Fruit fly (Drosophila melanogaster) whole organism, prepupa: ENCODE results near the gene Ahcy.

Source experiments
- Blimp-1 ChIP-seq: fragments of 200-800 bp; sonication (Bioruptor generic); optimal IDR thresholded peaks from 3 replicates; lab custom pipeline; 2017; ENCODE audit warnings: missing biosample characterization, missing genetic modification characterization, mild to moderate bottlenecking, moderate library complexity, missing genetic modification reagents
- CG11294 ChIP-seq: fragments of 200-800 bp; sonication (Bioruptor generic); IDR thresholded peaks from 2 replicates; pipeline ENCODE4 v1.3.6; 2022; ENCODE audit warnings: missing biosample characterization, missing genetic modification characterization
- CG11762 ChIP-seq: fragments of 200-800 bp; sonication (Bioruptor generic); optimal IDR thresholded peaks from 3 replicates; lab custom pipeline; 2016; ENCODE audit warnings: missing biosample characterization, missing genetic modification characterization; ENCODE audit not compliant: insufficient read depth
- CG11902 ChIP-seq: fragments of 200-800 bp; sonication (Bioruptor generic); optimal IDR thresholded peaks from 3 replicates; lab custom pipeline; 2016; ENCODE audit warnings: missing biosample characterization, missing genetic modification characterization
- CG15336 ChIP-seq: fragments of 200-800 bp; sonication (Bioruptor generic); IDR thresholded peaks from 2 replicates; pipeline ENCODE4 v1.3.6; 2022; ENCODE audit warnings: missing biosample characterization, missing genetic modification characterization
- CG16779 ChIP-seq: fragments of 200-800 bp; sonication (Bioruptor generic); optimal IDR thresholded peaks from 3 replicates; lab custom pipeline; 2017; ENCODE audit warnings: missing biosample characterization, mild to moderate bottlenecking, missing genetic modification characterization
- CG31627 ChIP-seq: fragments of 200-800 bp; sonication (Bioruptor generic); optimal IDR thresholded peaks from 3 replicates; lab custom pipeline; 2016; ENCODE audit warnings: missing biosample characterization, missing genetic modification characterization
- CG34406 ChIP-seq: fragments of 200-800 bp; sonication (Bioruptor generic); optimal IDR thresholded peaks from 3 replicates; lab custom pipeline; 2016; ENCODE audit warnings: missing biosample characterization, missing genetic modification characterization
- CG6163 ChIP-seq: fragments of 200-800 bp; sonication (Bioruptor generic); IDR thresholded peaks from 3 replicates; pipeline ENCODE4 v1.3.6; 2022; ENCODE audit warnings: missing biosample characterization, missing genetic modification characterization
- CG6792 ChIP-seq: fragments of 200-800 bp; sonication (Bioruptor generic); optimal IDR thresholded peaks from 3 replicates; lab custom pipeline; 2016; ENCODE audit warnings: missing biosample characterization, missing genetic modification characterization
- CG6808 ChIP-seq: fragments of 200-800 bp; sonication (Bioruptor generic); optimal IDR thresholded peaks from 3 replicates; lab custom pipeline; 2017; ENCODE audit warnings: missing biosample characterization, missing genetic modification characterization, mild to moderate bottlenecking, moderate library complexity, missing genetic modification reagents
- CG6854 ChIP-seq: fragments of 200-800 bp; sonication (Bioruptor generic); optimal IDR thresholded peaks from 2 replicates; lab custom pipeline; 2017; ENCODE audit warnings: missing biosample characterization, mild to moderate bottlenecking, missing genetic modification characterization
- CG7368 ChIP-seq: fragments of 200-800 bp; sonication (Bioruptor generic); optimal IDR thresholded peaks from 3 replicates; lab custom pipeline; 2016; ENCODE audit warnings: missing biosample characterization, missing genetic modification characterization
- CG9139 ChIP-seq: fragments of 200-800 bp; sonication (Bioruptor generic); optimal IDR thresholded peaks from 3 replicates; lab custom pipeline; 2017; ENCODE audit warnings: missing biosample characterization, mild to moderate bottlenecking, missing genetic modification characterization
- Eip75B ChIP-seq: fragments of 200-800 bp; sonication (Bioruptor generic); optimal IDR thresholded peaks from 3 replicates; lab custom pipeline; 2016; ENCODE audit warnings: missing biosample characterization, missing genetic modification characterization
- Eip78C ChIP-seq: fragments of 200-800 bp; sonication (Bioruptor generic); peaks from one replicate; lab custom pipeline; 2016; ENCODE audit warnings: missing biosample characterization, missing genetic modification characterization
- Ets96B ChIP-seq: fragments of 200-800 bp; optimal IDR thresholded peaks from 2 replicates; lab custom pipeline; 2019; ENCODE audit warnings: missing biosample characterization, mild to moderate bottlenecking, missing genetic modification characterization, moderate library complexity
- Gug ChIP-seq: fragments of 200-800 bp; sonication (Bioruptor generic); IDR thresholded peaks from 2 replicates; pipeline ENCODE4 v1.3.6; 2022; ENCODE audit warnings: missing biosample characterization, missing genetic modification characterization
- Hr39 ChIP-seq: fragments of 200-800 bp; sonication (Bioruptor generic); optimal IDR thresholded peaks from 2 replicates; lab custom pipeline; 2016; ENCODE audit warnings: missing biosample characterization, missing genetic modification characterization
- Hr4 ChIP-seq: fragments of 200-800 bp; sonication (Bioruptor generic); optimal IDR thresholded peaks from 3 replicates; lab custom pipeline; 2016; ENCODE audit warnings: missing biosample characterization, missing genetic modification characterization
- Lpt ChIP-seq: fragments of 200-800 bp; sonication (Bioruptor generic); optimal IDR thresholded peaks from 3 replicates; lab custom pipeline; 2016; ENCODE audit warnings: missing biosample characterization, missing genetic modification characterization
- OdsH ChIP-seq: fragments of 200-800 bp; sonication (Bioruptor generic); optimal IDR thresholded peaks from 3 replicates; lab custom pipeline; 2016; ENCODE audit warnings: missing biosample characterization, missing genetic modification characterization
- Smox ChIP-seq: fragments of 200-800 bp; sonication (Bioruptor generic); optimal IDR thresholded peaks from 3 replicates; lab custom pipeline; 2016; ENCODE audit warnings: missing biosample characterization, missing genetic modification characterization
- Sox102F ChIP-seq: fragments of 200-800 bp; sonication (Bioruptor generic); optimal IDR thresholded peaks from 2 replicates; lab custom pipeline; 2016; ENCODE audit warnings: missing biosample characterization, mild to moderate bottlenecking, missing genetic modification characterization
- Sox14 ChIP-seq: fragments of 200-800 bp; sonication (Bioruptor generic); optimal IDR thresholded peaks from 3 replicates; lab custom pipeline; 2016; ENCODE audit warnings: missing biosample characterization, missing genetic modification characterization
- Sox15 ChIP-seq: fragments of 200-800 bp; sonication (Bioruptor generic); optimal IDR thresholded peaks from 3 replicates; lab custom pipeline; 2016; ENCODE audit warnings: missing biosample characterization, missing genetic modification characterization
- achi ChIP-seq: fragments of 200-800 bp; sonication (Bioruptor generic); optimal IDR thresholded peaks from 3 replicates; lab custom pipeline; 2016; ENCODE audit warnings: missing biosample characterization, missing genetic modification characterization
- acj6 ChIP-seq: fragments of 200-800 bp; sonication (Bioruptor generic); optimal IDR thresholded peaks from 3 replicates; lab custom pipeline; 2016; ENCODE audit warnings: missing biosample characterization, missing genetic modification characterization
- cyc ChIP-seq: fragments of 200-800 bp; sonication (Bioruptor generic); optimal IDR thresholded peaks from 3 replicates; lab custom pipeline; 2016; ENCODE audit warnings: missing biosample characterization, missing genetic modification characterization
- dac ChIP-seq: fragments of 200-800 bp; sonication (Bioruptor generic); optimal IDR thresholded peaks from 2 replicates; lab custom pipeline; 2017; ENCODE audit warnings: missing biosample characterization, mild to moderate bottlenecking, missing genetic modification characterization
- eg ChIP-seq: fragments of 200-800 bp; sonication (Bioruptor generic); IDR thresholded peaks from 3 replicates; pipeline ENCODE4 v1.3.6; 2022; ENCODE audit warnings: missing biosample characterization, missing genetic modification characterization
- esn ChIP-seq: fragments of 200-800 bp; sonication (Bioruptor generic); optimal IDR thresholded peaks from 2 replicates; lab custom pipeline; 2016; ENCODE audit warnings: missing biosample characterization, mild to moderate bottlenecking, missing genetic modification characterization, moderate library complexity
- fd59A ChIP-seq: fragments of 200-800 bp; sonication (Bioruptor generic); optimal IDR thresholded peaks from 2 replicates; lab custom pipeline; 2017; ENCODE audit warnings: missing biosample characterization, mild to moderate bottlenecking, missing genetic modification characterization, missing genetic modification reagents
- fd85E ChIP-seq: fragments of 200-800 bp; sonication (Bioruptor generic); optimal IDR thresholded peaks from 3 replicates; lab custom pipeline; 2016; ENCODE audit warnings: missing biosample characterization, missing genetic modification characterization
- lz ChIP-seq: fragments of 200-800 bp; sonication (Bioruptor generic); optimal IDR thresholded peaks from 3 replicates; lab custom pipeline; 2016; ENCODE audit warnings: missing biosample characterization, missing genetic modification characterization
- net ChIP-seq: fragments of 200-800 bp; sonication (Bioruptor generic); optimal IDR thresholded peaks from 3 replicates; lab custom pipeline; 2016; ENCODE audit warnings: missing biosample characterization, missing genetic modification characterization
- pdm3 ChIP-seq: fragments of 200-800 bp; sonication (Bioruptor generic); optimal IDR thresholded peaks from 3 replicates; lab custom pipeline; 2016; ENCODE audit warnings: missing biosample characterization, missing genetic modification characterization
- salr ChIP-seq, 2 experiments: fragments of 200-800 bp; sonication (Bioruptor generic); optimal IDR thresholded peaks; 3 replicates each; lab custom pipeline; 2016 to 2018; ENCODE audit warnings: missing biosample characterization in 2 of 2, missing genetic modification characterization in 2 of 2, mild to moderate bottlenecking in 1 of 2
- spab ChIP-seq: fragments of 200-800 bp; sonication (Bioruptor generic); optimal IDR thresholded peaks from 2 replicates; lab custom pipeline; 2017; ENCODE audit warnings: missing biosample characterization, mild to moderate bottlenecking, missing genetic modification characterization, missing genetic modification reagents
- ss ChIP-seq, 2 experiments: fragments of 200-800 bp; sonication (Bioruptor generic); optimal IDR thresholded peaks; 2 replicates in 1 of 2; 3 replicates in 1 of 2; lab custom pipeline; 2017 to 2018; ENCODE audit warnings: mild to moderate bottlenecking in 2 of 2, missing biosample characterization in 2 of 2, missing genetic modification characterization in 2 of 2, moderate library complexity in 1 of 2
- topi ChIP-seq: fragments of 200-800 bp; sonication (Bioruptor generic); optimal IDR thresholded peaks from 3 replicates; lab custom pipeline; 2016; ENCODE audit warnings: missing biosample characterization, missing genetic modification characterization
- vri ChIP-seq: fragments of 200-800 bp; sonication (Bioruptor generic); optimal IDR thresholded peaks from 3 replicates; lab custom pipeline; 2016; ENCODE audit warnings: missing biosample characterization, mild to moderate bottlenecking, missing genetic modification characterization

The Ahcy gene

dm6 chrX:15453121-15453520 lies 3.1 kb downstream of the Ahcy start, which contains the start of gene CG11655 (continued):
- TF ChIP-seq ss (GFP tag; optimal IDR thresholded peaks at IDR 0.05; lab: Kevin White, UChicago) (no peak), vri (GFP tag; lab: Kevin White, UChicago) (no peak), CG7368 (no peak), eg (GFP tag; lab: Robert Waterston, UW) (peak; percentile 59; the same call in 2 of the 3 replicates), CG31627 (GFP tag; lab: Kevin White, UChicago) (peak; percentile 45), lz (GFP tag; lab: Kevin White, UChicago) (peak; percentile 60), OdsH (GFP tag; lab: Kevin White, UChicago) (no peak), Smox (peak; percentile 50), CG9139 (no peak), fd85E (GFP tag; lab: Kevin White, UChicago) (no peak), CG6854 (peak; percentile 63), topi (GFP tag; lab: Kevin White, UChicago) (peak; percentile 62), esn (GFP tag; lab: Kevin White, UChicago) (peak; percentile 61), CG34406 (GFP tag; lab: Kevin White, UChicago) (peak; percentile 38), CG11762 (GFP tag; lab: Kevin White, UChicago) (no peak), Gug (GFP tag; lab: Robert Waterston, UW) (no peak), Hr4 (GFP tag; lab: Kevin White, UChicago) (no peak), cyc (GFP tag; lab: Kevin White, UChicago) (peak; percentile 55), acj6 (GFP tag; lab: Kevin White, UChicago) (no peak), CG11902 (GFP tag; lab: Kevin White, UChicago) (peak; percentile 31), Blimp-1 (GFP tag; lab: Kevin White, UChicago) (no peak)

- no peak for TF ChIP-seq CG11294
- TF ChIP-seq CG6792 (GFP tag; lab: Kevin White, UChicago), result no peak
- no peak for TF ChIP-seq CG15336 (GFP tag; lab: Robert Waterston, UW)
- TF ChIP-seq CG31627 (GFP tag; lab: Kevin White, UChicago), result no peak
- TF ChIP-seq fd59A (GFP tag; lab: Kevin White, UChicago), result no peak
- TF ChIP-seq Lpt, result no peak
- no peak for TF ChIP-seq ss (GFP tag; optimal IDR thresholded peaks at IDR 0.05; lab: Kevin White, UChicago)
- TF ChIP-seq Sox14, result peak; percentile 15
- TF ChIP-seq Sox15 (GFP tag; lab: Kevin White, UChicago), result no peak
- TF ChIP-seq Eip75B (GFP tag; lab: Kevin White, UChicago), result no peak
- no peak for TF ChIP-seq fd85E (GFP tag; lab: Kevin White, UChicago)
- no peak for TF ChIP-seq CG6163 (GFP tag; lab: Robert Waterston, UW)
- TF ChIP-seq OdsH (GFP tag; lab: Kevin White, UChicago), result no peak
- TF ChIP-seq salr (GFP tag; optimal IDR thresholded peaks at IDR 0.05; lab: Kevin White, UChicago), result no peak
- TF ChIP-seq CG16779 (tag; lab: Kevin White, UChicago), result no peak
- TF ChIP-seq Hr39 (GFP tag; lab: Kevin White, UChicago), result no peak
- TF ChIP-seq topi (GFP tag; lab: Kevin White, UChicago), result peak; percentile 2
- TF ChIP-seq Sox102F (GFP tag; lab: Kevin White, UChicago), result no peak
- no peak for TF ChIP-seq CG7368
- peak; percentile 3 for TF ChIP-seq esn (GFP tag; lab: Kevin White, UChicago)
- TF ChIP-seq CG6808 (GFP tag; lab: Kevin White, UChicago), result no peak
Measured at dm6 chrX:15462436-15462857, 12.4 kb downstream of the Ahcy start, which contains the start of the genes shtd, CG6294 and CG6299. TSS of gene shtd (minus strand) at chrX:15462441. TSS of gene CG6294 (plus strand) at chrX:15462722. TSS of gene CG6299 (plus strand) at chrX:15462722.

dm6 chrX:15464531-15464930 lies 14.5 kb downstream of the Ahcy start:
- TF ChIP-seq fd85E (GFP tag; lab: Kevin White, UChicago) (no peak), Smox (no peak), Eip78C (no peak), CG6163 (GFP tag; lab: Robert Waterston, UW) (no peak), CG11294 (no peak), spab (GFP tag; lab: Kevin White, UChicago) (no peak), CG6808 (GFP tag; lab: Kevin White, UChicago) (no peak), CG31627 (GFP tag; lab: Kevin White, UChicago) (no peak), dac (no peak), net (GFP tag; lab: Kevin White, UChicago) (no peak), salr (GFP tag; optimal IDR thresholded peaks at IDR 0.05; lab: Kevin White, UChicago) (no peak), Ets96B (tag; lab: Kevin White, UChicago) (no peak), CG34406 (GFP tag; lab: Kevin White, UChicago) (no peak), CG9139 (no peak), Sox102F (GFP tag; lab: Kevin White, UChicago) (no peak), topi (GFP tag; lab: Kevin White, UChicago) (no peak), pdm3 (GFP tag; lab: Kevin White, UChicago) (no peak), achi (no peak), ss (GFP tag; optimal IDR thresholded peaks at IDR 0.05; lab: Kevin White, UChicago) (no peak)
- TF ChIP-seq, all 60 proteins: peak for 0
